Fruit fly (Drosophila melanogaster): Measurements from ENCODE around the gene CG1271.

The CG1271 gene

DNA sequence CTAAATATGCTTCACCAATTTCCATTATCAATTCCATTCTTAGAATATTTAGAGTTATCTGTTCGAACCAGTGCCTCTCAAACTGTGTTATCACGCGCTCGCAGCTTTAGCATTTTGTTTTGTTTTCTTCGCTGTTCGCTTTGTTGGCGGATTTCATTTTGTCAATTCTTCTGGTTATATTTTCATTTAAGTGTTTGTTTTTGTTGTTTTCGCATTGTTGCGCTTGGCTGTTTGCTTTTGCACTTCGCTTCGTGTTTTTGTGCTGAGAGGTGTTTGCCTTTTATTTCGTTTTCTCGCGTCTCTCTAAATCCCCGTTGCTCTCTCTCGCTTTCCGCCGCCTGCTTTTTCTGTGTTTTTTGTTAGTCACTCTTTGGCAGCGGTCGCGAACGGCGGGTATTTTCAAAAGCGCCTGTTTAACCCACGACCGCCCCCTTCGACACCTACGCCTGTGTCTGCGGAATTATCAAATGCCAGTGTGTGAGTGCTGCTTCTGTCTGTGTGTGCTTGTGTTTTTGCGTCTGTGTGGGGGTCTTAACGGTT, 25.3 kb downstream of the CG1271 start (continued):
- TF ChIP-seq CG3163 (GFP tag; optimal IDR thresholded peaks at IDR 0.05) (peak; percentile 46), Ada2b (GFP tag; IDR thresholded peaks at IDR 0.05) (no peak), CG3847 (GFP tag; IDR thresholded peaks at IDR 0.05) (peak; percentile 28; the same call in 1 of the 2 replicates), CG1647 (GFP tag; optimal IDR thresholded peaks at IDR 0.05) (no peak), CG7745 (tag; optimal IDR thresholded peaks at IDR 0.05) (no peak), grau (tag; optimal IDR thresholded peaks at IDR 0.05) (no peak), CG13287 (GFP tag; IDR thresholded peaks at IDR 0.05; ENCODE audit: partially characterized antibody) (peak; percentile 49; the same call in 1 of the 2 replicates), zfh2 (GFP tag; optimal IDR thresholded peaks at IDR 0.05) (peak; percentile 36), insv (GFP tag; optimal IDR thresholded peaks at IDR 0.05) (no peak), CG15601 (tag; optimal IDR thresholded peaks at IDR 0.05) (no peak), Fer3 (tag; optimal IDR thresholded peaks at IDR 0.05) (peak; percentile 50), CG6854 (GFP tag; optimal IDR thresholded peaks at IDR 0.05) (peak; percentile 20), CG7987 (GFP tag; optimal IDR thresholded peaks at IDR 0.05) (peak; percentile 69), Drgx (GFP tag; IDR thresholded peaks at IDR 0.05) (peak; percentile 62), tap (tag; optimal IDR thresholded peaks at IDR 0.05) (no peak), CG34224 (GFP tag; IDR thresholded peaks at IDR 0.05; ENCODE audit: partially characterized antibody) (peak; percentile 47; the same call in 2 of the 3 replicates), Dek (tag; optimal IDR thresholded peaks at IDR 0.05) (peak; percentile 45), Oli (tag; optimal IDR thresholded peaks at IDR 0.05) (no peak), unpg (GFP tag; optimal IDR thresholded peaks at IDR 0.05) (peak; percentile 13), Nf-YA (GFP tag; IDR thresholded peaks at IDR 0.05) (0 out of 2 replicates have a peak, but pooled peaks have one; percentile 10), HmgZ (tag; optimal IDR thresholded peaks at IDR 0.05) (peak; percentile 78), HmgD (GFP tag; optimal IDR thresholded peaks at IDR 0.05) (peak; percentile 5), CG7963 (GFP tag; IDR thresholded peaks at IDR 0.05; ENCODE audit: partially characterized antibody) (no peak), CG10654 (GFP tag; optimal IDR thresholded peaks at IDR 0.05) (peak; percentile 5), CG2120 (GFP tag; optimal IDR thresholded peaks at IDR 0.05) (peak; percentile 59), sim (GFP tag; IDR thresholded peaks at IDR 0.05) (0 out of 2 replicates have a peak, but pooled peaks have one; percentile 21), CG11085 (GFP tag; IDR thresholded peaks at IDR 0.05) (no peak), slp2 (GFP tag; optimal IDR thresholded peaks at IDR 0.05) (peak; percentile 31), nerfin-1 (tag; optimal IDR thresholded peaks at IDR 0.05) (no peak), ase (GFP tag; IDR thresholded peaks at IDR 0.05) (no peak), CG2875 (GFP tag; optimal IDR thresholded peaks at IDR 0.05) (no peak), H15 (GFP tag; IDR thresholded peaks at IDR 0.05) (0 out of 3 replicates have a peak, but pooled peaks have one; percentile 35), CG8765 (GFP tag; IDR thresholded peaks at IDR 0.05) (no peak), knrl (GFP tag; IDR thresholded peaks at IDR 0.05; ENCODE audit: partially characterized antibody) (peak; percentile 36; the same call in 1 of the 3 replicates), ato (GFP tag; IDR thresholded peaks at IDR 0.05; ENCODE audit: partially characterized antibody) (peak; percentile 10; the same call in 1 of the 2 replicates), CG12769 (tag; optimal IDR thresholded peaks at IDR 0.05) (peak; percentile 87), CG10979 (tag; optimal IDR thresholded peaks at IDR 0.05) (no peak), sob (GFP tag; IDR thresholded peaks at IDR 0.05) (peak; percentile 58; the same call in 1 of the 2 replicates), CG10147 (GFP tag; optimal IDR thresholded peaks at IDR 0.05) (no peak), CG31441 (GFP tag; IDR thresholded peaks at IDR 0.05) (no peak), CG15479 (GFP tag; optimal IDR thresholded peaks at IDR 0.05) (no peak), CG1832 (GFP tag; optimal IDR thresholded peaks at IDR 0.05) (no peak), zen2 (GFP tag; IDR thresholded peaks at IDR 0.05; ENCODE audit: partially characterized antibody) (no peak), maf-S (GFP tag; optimal IDR thresholded peaks at IDR 0.05) (no peak), CG3065 (GFP tag; optimal IDR thresholded peaks at IDR 0.05) (no peak), Mad (GFP tag; optimal IDR thresholded peaks at IDR 0.05) (no peak), Rfx (GFP tag; IDR thresholded peaks at IDR 0.05) (peak; percentile 77), Fer2 (tag; optimal IDR thresholded peaks at IDR 0.05) (no peak), hb (GFP tag; IDR thresholded peaks at IDR 0.05; ENCODE audit: partially characterized antibody) (no peak)
